Fruit fly (Drosophila melanogaster) whole organism, pupa: ENCODE results near the gene Trf2.

Experiments used
- CG10348 ChIP-seq: fragments of 200-800 bp; sonication (Bioruptor generic); IDR thresholded peaks from 2 replicates; pipeline ENCODE4 v1.3.6; 2022; ENCODE audit warnings: missing biosample characterization, missing genetic modification characterization
- CG12605 ChIP-seq: fragments of 200-800 bp; sonication (Bioruptor generic); IDR thresholded peaks from 2 replicates; pipeline ENCODE4 v1.3.6; 2022; ENCODE audit warnings: missing biosample characterization, missing genetic modification characterization
- CG13204 ChIP-seq: fragments of 200-800 bp; sonication (Bioruptor generic); optimal IDR thresholded peaks from 2 replicates; lab custom pipeline; 2018; ENCODE audit warnings: missing biosample characterization, mild to moderate bottlenecking, missing genetic modification characterization, moderate library complexity
- CG14655 ChIP-seq: fragments of 200-800 bp; sonication (Bioruptor generic); optimal IDR thresholded peaks from 3 replicates; lab custom pipeline; 2017; ENCODE audit warnings: mild to moderate bottlenecking, missing biosample characterization, missing genetic modification reagents, missing genetic modification characterization
- CG15710 ChIP-seq: fragments of 200-800 bp; sonication (Bioruptor generic); optimal IDR thresholded peaks from 2 replicates; lab custom pipeline; 2018; ENCODE audit warnings: missing biosample characterization, mild to moderate bottlenecking, missing genetic modification characterization, moderate library complexity
- CG17806 ChIP-seq: fragments of 200-800 bp; sonication (Bioruptor generic); optimal IDR thresholded peaks from 2 replicates; lab custom pipeline; 2018; ENCODE audit warnings: missing biosample characterization, mild to moderate bottlenecking, missing genetic modification characterization, moderate library complexity
- CG32121 ChIP-seq: fragments of 200-800 bp; sonication (Bioruptor generic); IDR thresholded peaks from 2 replicates; pipeline ENCODE4 v1.3.6; 2022; ENCODE audit warnings: missing biosample characterization, missing genetic modification characterization
- CG34367 ChIP-seq: fragments of 200-800 bp; sonication (Bioruptor generic); optimal IDR thresholded peaks from 2 replicates; lab custom pipeline; 2018; ENCODE audit warnings: missing biosample characterization, mild to moderate bottlenecking, missing genetic modification characterization
- CG8159 ChIP-seq: fragments of 200-800 bp; sonication (Bioruptor generic); optimal IDR thresholded peaks from 3 replicates; lab custom pipeline; 2018; ENCODE audit warnings: missing biosample characterization, mild to moderate bottlenecking, missing genetic modification characterization, moderate library complexity
- CG8301 ChIP-seq: fragments of 200-800 bp; sonication (Bioruptor generic); optimal IDR thresholded peaks from 2 replicates; lab custom pipeline; 2018; ENCODE audit warnings: missing biosample characterization, mild to moderate bottlenecking, missing genetic modification characterization
- CG9948 ChIP-seq: fragments of 200-800 bp; sonication (Bioruptor generic); optimal IDR thresholded peaks from 2 replicates; lab custom pipeline; 2018; ENCODE audit warnings: missing biosample characterization, mild to moderate bottlenecking, missing genetic modification characterization, moderate library complexity
- EcR ChIP-seq: fragments of 200-800 bp; sonication (Bioruptor generic); optimal IDR thresholded peaks from 3 replicates; lab custom pipeline; 2019; ENCODE audit warnings: missing biosample characterization, missing genetic modification characterization, mild to moderate bottlenecking, moderate library complexity, missing genetic modification reagents
- Ets98B ChIP-seq: fragments of 200-800 bp; sonication (Bioruptor generic); IDR thresholded peaks from 2 replicates; pipeline ENCODE4 v1.3.6; 2022; ENCODE audit warnings: missing biosample characterization, missing genetic modification characterization
- Pif1A ChIP-seq: fragments of 200-800 bp; sonication (Bioruptor generic); optimal IDR thresholded peaks from 3 replicates; lab custom pipeline; 2016; ENCODE audit warnings: missing biosample characterization, missing genetic modification characterization
- Pif1B ChIP-seq: fragments of 200-800 bp; sonication (Bioruptor generic); optimal IDR thresholded peaks from 3 replicates; lab custom pipeline; 2016; ENCODE audit warnings: missing biosample characterization, missing genetic modification characterization
- Snoo ChIP-seq: fragments of 200-800 bp; sonication (Bioruptor generic); optimal IDR thresholded peaks from 3 replicates; lab custom pipeline; 2017; ENCODE audit warnings: missing biosample characterization, mild to moderate bottlenecking, missing genetic modification characterization, inconsistent platforms
- fd96Ca ChIP-seq: fragments of 200-800 bp; sonication (Bioruptor generic); IDR thresholded peaks from 3 replicates; pipeline ENCODE4 v1.3.6; 2022; ENCODE audit warnings: missing biosample characterization, missing genetic modification characterization
- gl ChIP-seq: fragments of 200-800 bp; sonication (Bioruptor generic); optimal IDR thresholded peaks from 2 replicates; lab custom pipeline; 2018; ENCODE audit warnings: missing biosample characterization, mild to moderate bottlenecking, missing genetic modification characterization
- rn ChIP-seq: fragments of 200-800 bp; sonication (Bioruptor generic); IDR thresholded peaks from 2 replicates; pipeline ENCODE4 v1.3.6; 2022; ENCODE audit warnings: missing biosample characterization, missing genetic modification characterization

Gene Trf2

DNA sequence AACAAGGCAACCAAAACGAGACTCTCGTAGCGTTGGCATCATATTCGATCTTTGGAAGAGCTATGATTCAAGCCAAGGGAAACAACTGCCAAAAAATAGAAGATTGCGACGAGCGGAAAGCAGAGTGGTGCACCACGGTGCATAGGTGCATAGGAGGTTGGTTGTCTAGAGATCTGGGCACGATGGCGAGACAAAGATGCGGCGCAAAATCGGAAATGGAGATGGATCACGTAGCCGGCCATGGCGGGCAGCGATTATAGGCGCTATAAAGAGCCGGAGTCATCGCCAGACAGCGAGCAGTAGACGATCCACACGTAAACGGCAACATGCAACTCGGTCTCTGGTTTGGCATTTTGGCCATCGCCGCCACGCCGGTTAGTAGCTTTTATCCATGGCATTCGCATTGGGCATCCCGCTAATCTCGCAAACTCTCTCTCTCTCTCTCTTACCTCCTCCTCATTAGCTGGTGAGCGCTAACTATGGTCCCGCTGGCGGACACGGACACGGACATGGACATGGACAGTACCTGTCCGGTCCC is 70.0 kb downstream of the Trf2 start, which contains the start of gene Cp36:
Gene Cp36, plus strand, starts transcription at position 289 of the 538 bp plus-strand sequence.
- TF ChIP-seq CG13204 (no peak), Snoo (tag; lab: Kevin White, UChicago) (no peak), CG8301 (tag; lab: Kevin White, UChicago) (no peak), CG32121 (GFP tag; lab: Robert Waterston, UW) (no peak), Pif1B (no peak), CG9948 (tag; lab: Kevin White, UChicago) (no peak), CG10348 (GFP tag; lab: Robert Waterston, UW) (no peak), CG34367 (tag; lab: Kevin White, UChicago) (no peak), fd96Ca (GFP tag; lab: Robert Waterston, UW) (no peak), CG17806 (tag; lab: Kevin White, UChicago) (no peak), Pif1A (GFP tag; lab: Kevin White, UChicago) (no peak), rn (GFP tag; lab: Robert Waterston, UW) (no peak), CG15710 (tag; lab: Kevin White, UChicago) (no peak), EcR (GFP tag; lab: Kevin White, UChicago) (no peak)

dm6 chrX:8481462-8481861 is 72.4 kb downstream of the Trf2 start, which contains the start of gene Cp38:
Gene Cp38 (plus strand): TSS chrX:8481837.
- TF ChIP-seq CG8159 (tag; lab: Kevin White, UChicago): no peak
- TF ChIP-seq CG9948 (tag; lab: Kevin White, UChicago): no peak
- TF ChIP-seq CG10348 (GFP tag; lab: Robert Waterston, UW): no peak
- TF ChIP-seq fd96Ca (GFP tag; lab: Robert Waterston, UW): no peak
- no peak for TF ChIP-seq CG13204
- TF ChIP-seq CG17806 (tag; lab: Kevin White, UChicago): no peak
- TF ChIP-seq Pif1B: no peak
- no peak for TF ChIP-seq gl (tag; lab: Kevin White, UChicago)
- no peak for TF ChIP-seq CG34367 (tag; lab: Kevin White, UChicago)
- TF ChIP-seq EcR (GFP tag; lab: Kevin White, UChicago): no peak
- no peak for TF ChIP-seq Ets98B (GFP tag; lab: Robert Waterston, UW)
- no peak for TF ChIP-seq CG15710 (tag; lab: Kevin White, UChicago)
- no peak for TF ChIP-seq CG14655 (GFP tag; lab: Kevin White, UChicago)
- TF ChIP-seq rn (GFP tag; lab: Robert Waterston, UW): no peak
- TF ChIP-seq CG12605 (GFP tag; lab: Robert Waterston, UW): no peak
- no peak for TF ChIP-seq Snoo (tag; lab: Kevin White, UChicago)
- TF ChIP-seq Pif1A (GFP tag; lab: Kevin White, UChicago): no peak
